Fruit fly (Drosophila melanogaster): Measurements from ENCODE around the gene CG8774.

- TF ChIP-seq CG10348 (GFP tag; IDR thresholded peaks at IDR 0.05): no peak
- TF ChIP-seq Pif1B (GFP tag; optimal IDR thresholded peaks at IDR 0.05): no peak
- TF ChIP-seq CG14655 (GFP tag; optimal IDR thresholded peaks at IDR 0.05): no peak
- TF ChIP-seq D1 (tag; optimal IDR thresholded peaks at IDR 0.05): no peak
- TF ChIP-seq CG4496 (GFP tag; IDR thresholded peaks at IDR 0.05): no peak
- no peak for TF ChIP-seq CG32121 (GFP tag; IDR thresholded peaks at IDR 0.05)
- TF ChIP-seq CG9948 (tag; optimal IDR thresholded peaks at IDR 0.05): no peak
- no peak for TF ChIP-seq CG17806 (tag; optimal IDR thresholded peaks at IDR 0.05)
These were observed 5.3 kb upstream of the CG8774 start, which contains the start of gene wntD for dm6 chr3R:13293148-13293756.
